Fruit fly (Drosophila melanogaster) whole organism, embryonic: ENCODE results near the gene Sps2.
A peak's percentile ranks its signal among the peaks of the same experiment; 100 is the strongest.

Experiments
- Atf-2 ChIP-seq: fragments of 200-800 bp; sonication (Bioruptor generic); optimal IDR thresholded peaks from 2 replicates; lab custom pipeline; 2016; ENCODE audit warnings: missing biosample characterization, missing genetic modification characterization
- Atf3 ChIP-seq: fragments of 200-800 bp; sonication (Bioruptor generic); optimal IDR thresholded peaks from 3 replicates; lab custom pipeline; 2016; ENCODE audit warnings: missing biosample characterization, missing genetic modification characterization
- Bgb ChIP-seq: fragments of 200-800 bp; sonication (Bioruptor generic); IDR thresholded peaks from 2 replicates; pipeline ENCODE4 v1.3.6; 2022; ENCODE audit warnings: missing biosample characterization, missing genetic modification characterization; ENCODE audit not compliant: partially characterized antibody
- CG12391 ChIP-seq: fragments of 200-800 bp; sonication (Bioruptor generic); optimal IDR thresholded peaks from 3 replicates; lab custom pipeline; 2018; ENCODE audit warnings: missing biosample characterization, mild to moderate bottlenecking, missing genetic modification characterization, moderate library complexity
- CG13287 ChIP-seq: fragments of 200-800 bp; sonication (Bioruptor generic); IDR thresholded peaks from 2 replicates; pipeline ENCODE4 v1.3.6; 2022; ENCODE audit warnings: missing biosample characterization, missing genetic modification characterization; ENCODE audit not compliant: partially characterized antibody
- CG13296 ChIP-seq: fragments of 200-800 bp; sonication (Bioruptor generic); optimal IDR thresholded peaks from 3 replicates; lab custom pipeline; 2018; ENCODE audit warnings: missing biosample characterization, mild to moderate bottlenecking, missing genetic modification characterization
- CG14014 ChIP-seq: fragments of 200-800 bp; sonication (Bioruptor generic); IDR thresholded peaks from 2 replicates; pipeline ENCODE4 v1.3.6; 2022; ENCODE audit warnings: missing biosample characterization, missing genetic modification characterization
- CG14050 ChIP-seq: fragments of 200-800 bp; sonication (Bioruptor generic); IDR thresholded peaks from 3 replicates; pipeline ENCODE4 v1.3.6; 2022; ENCODE audit warnings: missing biosample characterization, missing genetic modification characterization
- CG14441 ChIP-seq: fragments of 200-800 bp; sonication (Bioruptor generic); IDR thresholded peaks from 2 replicates; pipeline ENCODE4 v1.3.6; 2022; ENCODE audit warnings: missing biosample characterization, missing genetic modification characterization
- CG15514 ChIP-seq: fragments of 200-800 bp; sonication (Bioruptor generic); optimal IDR thresholded peaks from 3 replicates; lab custom pipeline; 2017; ENCODE audit warnings: missing biosample characterization, missing genetic modification characterization, mild to moderate bottlenecking, moderate library complexity, missing genetic modification reagents
- CG16813 ChIP-seq: fragments of 200-800 bp; sonication (Bioruptor generic); IDR thresholded peaks from 3 replicates; pipeline ENCODE4 v1.3.6; 2022; ENCODE audit warnings: missing biosample characterization, missing genetic modification characterization; ENCODE audit not compliant: partially characterized antibody
- CG17829 ChIP-seq: fragments of 200-800 bp; optimal IDR thresholded peaks from 2 replicates; lab custom pipeline; 2019; ENCODE audit warnings: missing biosample characterization, mild to moderate bottlenecking, missing genetic modification characterization, moderate library complexity
- CG2129 ChIP-seq: fragments of 200-800 bp; sonication (Bioruptor generic); IDR thresholded peaks from 2 replicates; pipeline ENCODE4 v1.3.6; 2022; ENCODE audit warnings: missing biosample characterization, missing genetic modification characterization; ENCODE audit not compliant: partially characterized antibody
- CG2712 ChIP-seq: fragments of 200-800 bp; optimal IDR thresholded peaks from 3 replicates; lab custom pipeline; 2019; ENCODE audit warnings: missing biosample characterization, mild to moderate bottlenecking, missing genetic modification characterization, moderate library complexity
- CG2889 ChIP-seq: fragments of 200-800 bp; sonication (Bioruptor generic); IDR thresholded peaks from 3 replicates; pipeline ENCODE4 v1.3.6; 2022; ENCODE audit warnings: missing biosample characterization, missing genetic modification characterization
- CG34224 ChIP-seq: fragments of 200-800 bp; sonication (Bioruptor generic); IDR thresholded peaks from 3 replicates; pipeline ENCODE4 v1.3.6; 2022; ENCODE audit warnings: missing biosample characterization, missing genetic modification characterization; ENCODE audit not compliant: partially characterized antibody
- CG34376 ChIP-seq: fragments of 200-800 bp; sonication (Bioruptor generic); optimal IDR thresholded peaks from 2 replicates; lab custom pipeline; 2018; ENCODE audit warnings: missing biosample characterization, mild to moderate bottlenecking, missing genetic modification characterization
- CG43689 ChIP-seq: fragments of 200-800 bp; sonication (Bioruptor generic); IDR thresholded peaks from 2 replicates; pipeline ENCODE4 v1.3.6; 2022; ENCODE audit warnings: missing biosample characterization, missing genetic modification characterization
- CG7271 ChIP-seq: fragments of 200-800 bp; sonication (Bioruptor generic); optimal IDR thresholded peaks from 2 replicates; lab custom pipeline; 2018; ENCODE audit warnings: missing biosample characterization, mild to moderate bottlenecking, missing genetic modification characterization, moderate library complexity
- CG9727 ChIP-seq: fragments of 200-800 bp; sonication (Bioruptor generic); optimal IDR thresholded peaks from 3 replicates; lab custom pipeline; 2017; ENCODE audit warnings: missing biosample characterization, mild to moderate bottlenecking, missing genetic modification characterization
- CkIIα-i1 ChIP-seq: fragments of 200-800 bp; sonication (Bioruptor generic); IDR thresholded peaks from 2 replicates; pipeline ENCODE4 v1.3.6; 2022; ENCODE audit warnings: missing biosample characterization, missing genetic modification characterization
- Dbx ChIP-seq: fragments of 200-800 bp; sonication (Bioruptor generic); IDR thresholded peaks from 3 replicates; pipeline ENCODE4 v1.3.6; 2022; ENCODE audit warnings: missing biosample characterization, missing genetic modification characterization
- Dip2 ChIP-seq: fragments of 200-800 bp; sonication (Bioruptor generic); IDR thresholded peaks from 2 replicates; pipeline ENCODE4 v1.3.6; 2022; ENCODE audit warnings: missing biosample characterization, missing genetic modification characterization
- Dll ChIP-seq: fragments of 200-800 bp; sonication (Bioruptor generic); IDR thresholded peaks from 4 replicates; pipeline ENCODE4 v1.3.6; 2022; ENCODE audit warnings: missing biosample characterization, missing genetic modification characterization; ENCODE audit not compliant: partially characterized antibody
- Doc2 ChIP-seq: fragments of 200-800 bp; sonication (Bioruptor generic); IDR thresholded peaks from 2 replicates; pipeline ENCODE4 v1.3.6; 2022; ENCODE audit warnings: missing biosample characterization, missing genetic modification characterization
- Doc3 ChIP-seq: fragments of 200-800 bp; sonication (Bioruptor generic); IDR thresholded peaks from 3 replicates; pipeline ENCODE4 v1.3.6; 2022; ENCODE audit warnings: missing biosample characterization, missing genetic modification characterization; ENCODE audit not compliant: partially characterized antibody
- Dref ChIP-seq: fragments of 200-800 bp; sonication (Bioruptor generic); IDR thresholded peaks from 2 replicates; pipeline ENCODE4 v1.3.6; 2022; ENCODE audit warnings: missing biosample characterization, missing genetic modification characterization
- Drgx ChIP-seq: fragments of 200-800 bp; sonication (Bioruptor generic); IDR thresholded peaks from 2 replicates; pipeline ENCODE4 v1.3.6; 2022; ENCODE audit warnings: missing biosample characterization, missing genetic modification characterization
- Elba2 ChIP-seq: fragments of 200-800 bp; sonication (Bioruptor generic); optimal IDR thresholded peaks from 3 replicates; lab custom pipeline; 2016; ENCODE audit warnings: missing biosample characterization, missing genetic modification characterization
- HLH4C ChIP-seq: fragments of 200-800 bp; sonication (Bioruptor generic); IDR thresholded peaks from 3 replicates; pipeline ENCODE4 v1.3.6; 2022; ENCODE audit warnings: missing biosample characterization, missing genetic modification characterization; ENCODE audit not compliant: partially characterized antibody
- MBD-R2 ChIP-seq: fragments of 200-800 bp; sonication (Bioruptor generic); IDR thresholded peaks from 2 replicates; pipeline ENCODE4 v1.3.6; 2022; ENCODE audit warnings: missing biosample characterization, missing genetic modification characterization
- Optix ChIP-seq: fragments of 200-800 bp; sonication (Bioruptor generic); IDR thresholded peaks from 3 replicates; pipeline ENCODE4 v1.3.6; 2022; ENCODE audit warnings: missing biosample characterization, missing genetic modification characterization
- Scr ChIP-seq: fragments of 200-800 bp; sonication (Bioruptor generic); IDR thresholded peaks from 2 replicates; pipeline ENCODE4 v1.3.6; 2022; ENCODE audit warnings: missing biosample characterization, missing genetic modification characterization; ENCODE audit not compliant: partially characterized antibody
- Spps ChIP-seq: fragments of 200-800 bp; sonication (Bioruptor generic); optimal IDR thresholded peaks from 2 replicates; lab custom pipeline; 2018; ENCODE audit warnings: missing biosample characterization, mild to moderate bottlenecking, missing genetic modification characterization
- Sry-δ ChIP-seq: fragments of 200-800 bp; sonication (Bioruptor generic); optimal IDR thresholded peaks from 2 replicates; lab custom pipeline; 2016; ENCODE audit warnings: missing biosample characterization, missing genetic modification characterization
- Usf ChIP-seq: fragments of 200-800 bp; sonication (Bioruptor generic); optimal IDR thresholded peaks from 2 replicates; lab custom pipeline; 2017; ENCODE audit warnings: missing genotype, missing biosample characterization, missing genetic modification characterization
- amos ChIP-seq: fragments of 200-800 bp; sonication (Bioruptor generic); IDR thresholded peaks from 2 replicates; pipeline ENCODE4 v1.3.6; 2022; ENCODE audit warnings: missing biosample characterization, missing genetic modification characterization; ENCODE audit not compliant: partially characterized antibody
- crp ChIP-seq, 2 experiments: fragments of 200-800 bp; sonication (Bioruptor generic); optimal IDR thresholded peaks; 2 replicates in 1 of 2; 3 replicates in 1 of 2; lab custom pipeline; 2017; ENCODE audit warnings: missing biosample characterization in 2 of 2, missing genetic modification characterization in 2 of 2, mild to moderate bottlenecking in 1 of 2, moderate library complexity in 1 of 2
- dpn ChIP-seq, 2 experiments: fragments of 200-800 bp; sonication (Bioruptor generic); optimal IDR thresholded peaks; 3 replicates each; lab custom pipeline; 2016; ENCODE audit warnings: missing biosample characterization in 2 of 2, missing genetic modification characterization in 2 of 2
- en ChIP-seq: fragments of 200-800 bp; sonication (Bioruptor generic); optimal IDR thresholded peaks from 2 replicates; lab custom pipeline; 2016; ENCODE audit warnings: missing biosample characterization, missing genetic modification characterization
- fd102C ChIP-seq: fragments of 200-800 bp; sonication (Bioruptor generic); optimal IDR thresholded peaks from 2 replicates; lab custom pipeline; 2018; ENCODE audit warnings: missing biosample characterization, mild to moderate bottlenecking, missing genetic modification characterization, moderate library complexity
- gro ChIP-seq: fragments of 200-800 bp; sonication (Bioruptor generic); optimal IDR thresholded peaks from 2 replicates; lab custom pipeline; 2016; ENCODE audit warnings: missing biosample characterization, missing genetic modification characterization
- ham ChIP-seq: fragments of 200-800 bp; sonication (Bioruptor generic); IDR thresholded peaks from 2 replicates; pipeline ENCODE4 v1.3.6; 2022; ENCODE audit warnings: missing biosample characterization, missing genetic modification characterization
- knrl ChIP-seq: fragments of 200-800 bp; sonication (Bioruptor generic); IDR thresholded peaks from 3 replicates; pipeline ENCODE4 v1.3.6; 2022; ENCODE audit warnings: missing biosample characterization, missing genetic modification characterization; ENCODE audit not compliant: partially characterized antibody
- luna ChIP-seq: fragments of 200-800 bp; sonication (Bioruptor generic); optimal IDR thresholded peaks from 2 replicates; lab custom pipeline; 2016; ENCODE audit warnings: missing biosample characterization, missing genetic modification characterization
- nmo ChIP-seq: fragments of 200-800 bp; sonication (Bioruptor generic); optimal IDR thresholded peaks from 2 replicates; lab custom pipeline; 2018; ENCODE audit warnings: missing biosample characterization, mild to moderate bottlenecking, missing genetic modification characterization, moderate library complexity
- pho ChIP-seq: fragments of 200-800 bp; sonication (Bioruptor generic); optimal IDR thresholded peaks from 2 replicates; lab custom pipeline; 2016; ENCODE audit warnings: missing biosample characterization, missing genetic modification characterization
- sug ChIP-seq: fragments of 200-800 bp; optimal IDR thresholded peaks from 2 replicates; lab custom pipeline; 2019; ENCODE audit warnings: missing biosample characterization, mild to moderate bottlenecking, missing genetic modification characterization, moderate library complexity
- trem ChIP-seq: fragments of 200-800 bp; optimal IDR thresholded peaks from 3 replicates; lab custom pipeline; 2019; ENCODE audit warnings: missing biosample characterization, mild to moderate bottlenecking, missing genetic modification characterization, moderate library complexity
- twi ChIP-seq: fragments of 200-800 bp; optimal IDR thresholded peaks from 2 replicates; lab custom pipeline; 2019; ENCODE audit warnings: missing biosample characterization, mild to moderate bottlenecking, missing genetic modification characterization, moderate library complexity

Sps2 gene

DNA sequence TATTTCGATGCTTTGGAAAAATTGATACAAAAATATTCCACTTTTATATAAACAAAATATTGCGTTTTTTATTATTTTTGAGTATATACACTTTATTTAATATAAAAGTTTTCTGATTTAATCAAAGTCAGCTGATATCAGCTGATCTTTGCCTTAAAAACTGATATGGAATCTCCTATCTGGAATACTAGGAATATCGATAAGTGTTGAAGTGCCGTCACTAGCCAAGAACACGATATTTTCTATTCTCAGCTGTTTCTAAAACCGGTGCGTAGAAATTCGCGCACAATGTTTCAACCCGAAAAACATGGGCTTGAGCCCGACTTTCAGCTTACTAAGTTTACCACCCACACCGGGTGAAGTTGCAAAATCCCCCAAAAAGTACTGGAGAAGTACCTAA, at the start of gene Sps2 (continued):
- peak; percentile 85 for TF ChIP-seq CG13287 (GFP tag; lab: Robert Waterston, UW)
- TF ChIP-seq ham (GFP tag; lab: Robert Waterston, UW) = no peak
- TF ChIP-seq CG2889 (GFP tag; lab: Robert Waterston, UW) = no peak
- TF ChIP-seq dpn (GFP tag; optimal IDR thresholded peaks at IDR 0.05; lab: Kevin White, UChicago) = peak in 1 of 2 experiments; percentile 6
- TF ChIP-seq Dref (GFP tag; lab: Robert Waterston, UW) = peak; percentile 72
- peak; percentile 82 for TF ChIP-seq Scr (GFP tag; lab: Robert Waterston, UW)
- TF ChIP-seq Elba2 (GFP tag; lab: Kevin White, UChicago) = peak; percentile 23
- TF ChIP-seq Dbx (GFP tag; lab: Robert Waterston, UW) = no peak
- TF ChIP-seq Usf (GFP tag; lab: Kevin White, UChicago) = no peak
- TF ChIP-seq sug (tag; lab: Kevin White, UChicago) = peak; percentile 35
- TF ChIP-seq fd102C (GFP tag; lab: Kevin White, UChicago) = no peak
- peak; percentile 18 for TF ChIP-seq CG13296 (GFP tag; lab: Kevin White, UChicago)
- TF ChIP-seq CG14441 (GFP tag; lab: Robert Waterston, UW) = peak; percentile 37; the same call in 1 of the 2 replicates
- no peak for TF ChIP-seq Dip2
- TF ChIP-seq CG14014 (GFP tag; lab: Robert Waterston, UW) = no peak
- no peak for TF ChIP-seq Atf-2
- peak; percentile 59; the same call in 1 of the 2 replicates for TF ChIP-seq Bgb (GFP tag; lab: Robert Waterston, UW)
- no peak for TF ChIP-seq CkIIα-i1 (GFP tag; lab: Robert Waterston, UW)
- no peak for TF ChIP-seq gro (GFP tag; lab: Kevin White, UChicago)
- TF ChIP-seq CG15514 (GFP tag; lab: Kevin White, UChicago) = peak; percentile 51
- TF ChIP-seq pho = no peak
- no peak for TF ChIP-seq Spps (tag; lab: Kevin White, UChicago)
- TF ChIP-seq CG16813 (GFP tag; lab: Robert Waterston, UW) = peak; percentile 75
- TF ChIP-seq Atf3 = no peak
- TF ChIP-seq CG34224 (GFP tag; lab: Robert Waterston, UW) = peak; percentile 80
- peak; percentile 29 for TF ChIP-seq nmo
- TF ChIP-seq CG14050 (GFP tag; lab: Robert Waterston, UW) = no peak
- TF ChIP-seq CG12391 (tag; lab: Kevin White, UChicago) = peak; percentile 37
- peak; percentile 52 for TF ChIP-seq CG34376 (GFP tag; lab: Kevin White, UChicago)
- no peak for TF ChIP-seq Doc2 (GFP tag; lab: Robert Waterston, UW)
- peak; percentile 45 for TF ChIP-seq CG2712
- peak; percentile 80; the same call in 1 of the 2 replicates for TF ChIP-seq amos (GFP tag; lab: Robert Waterston, UW)
- TF ChIP-seq Sry-δ (GFP tag; lab: Kevin White, UChicago) = peak; percentile 84
- TF ChIP-seq crp (GFP tag; optimal IDR thresholded peaks at IDR 0.05; lab: Kevin White, UChicago) = peak; percentile 82 to 96
- peak; percentile 42 for TF ChIP-seq CG17829
- TF ChIP-seq Drgx (GFP tag; lab: Robert Waterston, UW) = no peak
- no peak for TF ChIP-seq CG7271 (tag; lab: Kevin White, UChicago)
- peak; percentile 70 for TF ChIP-seq CG2129 (GFP tag; lab: Robert Waterston, UW)
- peak; percentile 75; the same call in 2 of the 3 replicates for TF ChIP-seq knrl (GFP tag; lab: Robert Waterston, UW)
- no peak for TF ChIP-seq CG43689 (GFP tag; lab: Robert Waterston, UW)
- peak; percentile 82 for TF ChIP-seq Dll
- peak; percentile 33 for TF ChIP-seq CG9727 (GFP tag; lab: Kevin White, UChicago)
- peak; percentile 78 for TF ChIP-seq Doc3 (GFP tag; lab: Robert Waterston, UW)
- TF ChIP-seq luna (GFP tag; lab: Kevin White, UChicago) = no peak
- peak; percentile 53; the same call in 1 of the 3 replicates for TF ChIP-seq HLH4C
- TF ChIP-seq trem (tag; lab: Kevin White, UChicago) = peak; percentile 27
- peak; percentile 89 for TF ChIP-seq MBD-R2 (GFP tag; lab: Robert Waterston, UW)
- TF ChIP-seq twi (tag; lab: Kevin White, UChicago) = no peak
- no peak for TF ChIP-seq en (GFP tag; lab: Kevin White, UChicago)
- no peak for TF ChIP-seq Optix (GFP tag; lab: Robert Waterston, UW)
